Worm (Caenorhabditis elegans) whole organism, mixed stage, embryonic: ENCODE data around the gene C32H11.3.

ENCODE experiments used
- blmp-1 ChIP-seq: fragments of 150-350 bp; optimal IDR thresholded peaks from 2 replicates; lab custom pipeline; 2014; ENCODE audit warnings: missing biosample characterization, missing genetic modification characterization
- drap-1 ChIP-seq: fragments of 200-800 bp; sonication (Bioruptor generic); optimal IDR thresholded peaks from 3 replicates; lab custom pipeline; 2018; ENCODE audit warnings: mild to moderate bottlenecking, missing genetic modification characterization, missing compliant biosample characterization
- elt-1 ChIP-seq: sonication (generic microtip); optimal IDR thresholded peaks from 2 replicates; lab custom pipeline; 2017; ENCODE audit warnings: missing genetic modification characterization, mild to moderate bottlenecking, missing compliant biosample characterization, antibody characterized with exemption, moderate library complexity, borderline replicate concordance; ENCODE audit not compliant: insufficient read depth
- lsy-2 ChIP-seq: fragments of 150-350 bp; optimal IDR thresholded peaks from 2 replicates; lab custom pipeline; 2014; ENCODE audit warnings: missing biosample characterization, missing genetic modification characterization
- nhr-12 ChIP-seq: fragments of 150-350 bp; optimal IDR thresholded peaks from 2 replicates; lab custom pipeline; 2014; ENCODE audit warnings: missing biosample characterization, missing genetic modification characterization
- nhr-28 ChIP-seq: fragments of 150-350 bp; optimal IDR thresholded peaks from 2 replicates; lab custom pipeline; 2014; ENCODE audit warnings: missing biosample characterization, missing genetic modification characterization
- snpc-4 ChIP-seq: fragments of 150-350 bp; optimal IDR thresholded peaks from 2 replicates; lab custom pipeline; 2014; ENCODE audit warnings: missing biosample characterization, missing genetic modification characterization
- sptf-1 ChIP-seq: sonication (generic microtip); optimal IDR thresholded peaks from 2 replicates; lab custom pipeline; 2017; ENCODE audit warnings: mild to moderate bottlenecking, missing genetic modification characterization, moderate library complexity, missing compliant biosample characterization
- unc-62 ChIP-seq: fragments of 150-350 bp; optimal IDR thresholded peaks from 2 replicates; lab custom pipeline; 2014; ENCODE audit warnings: missing biosample characterization, missing genetic modification reagents, missing genetic modification characterization

DNA sequence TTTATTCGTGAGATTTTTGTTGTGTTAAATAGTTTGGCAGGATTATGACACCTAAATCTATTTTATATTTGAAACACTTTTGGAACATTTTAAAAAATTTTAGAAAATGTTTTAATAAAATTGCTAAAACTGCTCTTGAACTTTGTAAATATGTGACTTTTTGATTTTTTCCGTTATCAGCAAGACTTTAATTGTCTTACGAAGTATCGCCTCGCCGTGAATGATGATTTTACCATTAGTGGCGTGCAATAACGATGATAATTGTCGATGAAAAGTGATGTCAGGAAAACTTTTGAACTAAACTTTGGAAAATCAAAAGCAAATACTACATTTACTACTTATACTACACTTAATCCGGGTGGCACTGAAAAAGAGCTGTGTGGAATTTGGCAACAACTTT lies 2.2 kb downstream of the C32H11.3 start:
- TF ChIP-seq nhr-28 (tag; lab: Kevin White, UChicago), result no peak
- no peak for TF ChIP-seq elt-1 (tag; lab: Kevin White, UChicago)
- TF ChIP-seq nhr-12 (tag; lab: Kevin White, UChicago), result no peak
- TF ChIP-seq lsy-2, result no peak
- no peak for TF ChIP-seq blmp-1 (tag; lab: Kevin White, UChicago)
- no peak for TF ChIP-seq unc-62 (GFP tag; lab: Kevin White, UChicago)
- no peak for TF ChIP-seq snpc-4 (tag; lab: Kevin White, UChicago)
- TF ChIP-seq drap-1 (GFP tag; lab: Kevin White, UChicago), result no peak
- no peak for TF ChIP-seq sptf-1 (tag; lab: Kevin White, UChicago)
